Fruit fly (Drosophila melanogaster): ENCODE results near the gene VhaM9.7-a.

The VhaM9.7-a gene

dm6 chr3L:4239442-4240322 is 22.8 kb upstream of the VhaM9.7-a start, which contains the start of gene Sqor (continued):
- TF ChIP-seq zen2 (GFP tag; IDR thresholded peaks at IDR 0.05; ENCODE audit: partially characterized antibody) (no peak), YL-1 (GFP tag; optimal IDR thresholded peaks at IDR 0.05) (peak; percentile 71), abd-A (tag; optimal IDR thresholded peaks at IDR 0.05) (no peak), inv (GFP tag; IDR thresholded peaks at IDR 0.05; ENCODE audit: partially characterized antibody) (no peak), Rfx (GFP tag; IDR thresholded peaks at IDR 0.05) (peak; percentile 85), NC2α (GFP tag; optimal IDR thresholded peaks at IDR 0.05) (peak; percentile 52), CG4328 (GFP tag; optimal IDR thresholded peaks at IDR 0.05) (peak; percentile 72), wor (GFP tag; IDR thresholded peaks at IDR 0.05) (peak; percentile 70), CG8290 (GFP tag; optimal IDR thresholded peaks at IDR 0.05) (peak; percentile 59), CG8290 (tag; optimal IDR thresholded peaks at IDR 0.05) (peak; percentile 34 to 97), CG15601 (tag; optimal IDR thresholded peaks at IDR 0.05) (peak; percentile 78), phol (tag; optimal IDR thresholded peaks at IDR 0.05) (peak; percentile 74), Poxn (GFP tag; IDR thresholded peaks at IDR 0.05) (peak; percentile 61), gt (GFP tag; IDR thresholded peaks at IDR 0.05) (no peak), Drgx (GFP tag; IDR thresholded peaks at IDR 0.05) (peak; percentile 92), CG12155 (GFP tag; optimal IDR thresholded peaks at IDR 0.05) (peak; percentile 66), odd (GFP tag; optimal IDR thresholded peaks at IDR 0.05) (no peak), CG16863 (GFP tag; optimal IDR thresholded peaks at IDR 0.05) (peak; percentile 75), CG9932 (GFP tag; IDR thresholded peaks at IDR 0.05) (peak; percentile 82), crp (GFP tag; optimal IDR thresholded peaks at IDR 0.05) (peak in 1 of 2 experiments; percentile 80), CG7839 (tag; optimal IDR thresholded peaks at IDR 0.05) (peak; percentile 89), lov (optimal IDR thresholded peaks at IDR 0.05) (no peak), lov (GFP tag; IDR thresholded peaks at IDR 0.05) (peak; percentile 59; the same call in 1 of the 3 replicates), Hr39 (optimal IDR thresholded peaks at IDR 0.05) (no peak), Dref (GFP tag; IDR thresholded peaks at IDR 0.05) (no peak; the same call in 1 of the 2 replicates), Oaz (GFP tag; IDR thresholded peaks at IDR 0.05) (peak; percentile 72), cas (GFP tag; IDR thresholded peaks at IDR 0.05) (peak; percentile 74), Ptx1 (GFP tag; IDR thresholded peaks at IDR 0.05) (peak; percentile 75), toy (GFP tag; IDR thresholded peaks at IDR 0.05) (peak; percentile 60; the same call in 1 of the 2 replicates), CG8388 (GFP tag; optimal IDR thresholded peaks at IDR 0.05) (peak; percentile 68), Aef1 (GFP tag; IDR thresholded peaks at IDR 0.05) (peak; percentile 81), slp2 (GFP tag; optimal IDR thresholded peaks at IDR 0.05) (peak; percentile 86), CG10462 (GFP tag; optimal IDR thresholded peaks at IDR 0.05) (peak; percentile 78), CG4707 (GFP tag; optimal IDR thresholded peaks at IDR 0.05) (peak; percentile 34), Opbp (GFP tag; IDR thresholded peaks at IDR 0.05; ENCODE audit: partially characterized antibody) (no peak), Eip74EF (GFP tag; optimal IDR thresholded peaks at IDR 0.05) (peak in 1 of 2 experiments; percentile 70), fd102C (GFP tag; optimal IDR thresholded peaks at IDR 0.05) (no peak), CG7745 (tag; optimal IDR thresholded peaks at IDR 0.05) (no peak), Lhr (GFP tag; optimal IDR thresholded peaks at IDR 0.05) (peak; percentile 28), lilli (GFP tag; optimal IDR thresholded peaks at IDR 0.05) (peak; percentile 89), Dll (GFP tag; IDR thresholded peaks at IDR 0.05; ENCODE audit: partially characterized antibody) (no peak), CG15011 (GFP tag; optimal IDR thresholded peaks at IDR 0.05) (peak; percentile 85), Atf6 (GFP tag; IDR thresholded peaks at IDR 0.05) (peak; percentile 82), ranshi (GFP tag; IDR thresholded peaks at IDR 0.05) (peak; percentile 59), dan (GFP tag; IDR thresholded peaks at IDR 0.05) (no peak), CG6175 (GFP tag; IDR thresholded peaks at IDR 0.05) (peak; percentile 69; the same call in 2 of the 3 replicates), CG14050 (GFP tag; IDR thresholded peaks at IDR 0.05) (peak; percentile 80), NC2β (GFP tag; optimal IDR thresholded peaks at IDR 0.05) (peak; percentile 64), CG4424 (GFP tag; optimal IDR thresholded peaks at IDR 0.05) (peak; percentile 66)
